Fruit fly (Drosophila melanogaster) whole organism: ENCODE measurements around the gene CG6276.

Source experiments
- Dll ChIP-seq: fragments of >200 bp; optimal IDR thresholded peaks from 2 replicates; lab custom pipeline; 2017
- EcR ChIP-seq, 2 experiments: fragments of >200 bp; optimal IDR thresholded peaks; 2 replicates each; lab custom pipeline; 2017; ENCODE audit warnings: missing biosample characterization in 2 of 2, missing genetic modification characterization in 2 of 2, missing genetic modification reagents in 2 of 2
- pan ChIP-seq: fragments of >200 bp; optimal IDR thresholded peaks from 2 replicates; lab custom pipeline; 2017
- psq ChIP-seq: fragments of >200 bp; optimal IDR thresholded peaks from 2 replicates; lab custom pipeline; 2017

- TF ChIP-seq Dll (lab: Kevin White, UChicago) (no peak), psq (no peak), EcR (GFP tag; optimal IDR thresholded peaks at IDR 0.05; lab: Kevin White, UChicago) (no peak), pan (lab: Kevin White, UChicago) (no peak)
Observed at dm6 chr3R:15340052-15340732, 20.3 kb upstream of the CG6276 start, which contains the start of gene SerRS-m.
